Fruit fly (Drosophila melanogaster): ENCODE measurements around the gene CG46339.

DNA sequence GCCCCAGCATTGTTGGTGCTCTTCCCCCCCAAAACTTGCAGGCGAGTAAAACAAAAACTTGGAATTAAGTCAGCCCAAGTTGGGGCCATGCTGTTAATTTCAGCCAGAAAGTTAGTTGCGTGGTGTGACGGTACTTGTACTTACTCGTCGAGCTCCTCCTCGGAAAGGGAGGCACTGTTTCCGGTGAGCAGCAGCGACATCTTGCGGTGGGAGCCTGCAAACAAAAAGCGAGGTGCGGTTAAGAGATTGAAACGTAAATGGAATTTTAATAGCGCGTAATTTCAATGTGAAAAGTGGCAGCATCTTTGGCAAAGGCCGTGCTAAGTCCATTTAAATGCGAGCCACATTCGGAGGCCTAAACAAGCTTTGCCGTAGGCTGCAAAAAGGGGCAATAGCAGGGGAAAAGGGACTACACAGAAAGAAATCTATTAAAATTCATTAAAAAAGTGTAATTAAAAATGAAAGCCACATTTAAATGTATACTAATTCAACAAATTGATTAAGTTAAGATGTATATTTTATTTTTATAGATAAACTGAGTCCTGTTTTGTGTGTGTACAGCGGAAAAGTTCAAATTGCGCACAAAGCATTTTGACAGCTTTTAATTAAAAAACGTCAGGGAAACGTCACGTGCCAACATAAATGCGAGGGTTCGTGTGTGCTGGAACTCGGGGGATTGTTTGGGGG, 41.0 kb downstream of the CG46339 start:
- TF ChIP-seq Hr78 (GFP tag; optimal IDR thresholded peaks at IDR 0.05) (no peak), CG9932 (GFP tag; IDR thresholded peaks at IDR 0.05) (no peak), lola (GFP tag; optimal IDR thresholded peaks at IDR 0.05) (no peak), CG10543 (GFP tag; optimal IDR thresholded peaks at IDR 0.05) (no peak), disco-r (GFP tag; optimal IDR thresholded peaks at IDR 0.05) (no peak), toy (GFP tag; IDR thresholded peaks at IDR 0.05) (no peak)
